Worm (Caenorhabditis elegans) whole organism, late embryonic: Measurements from ENCODE around the gene C24H11.5.

Experiments used
- C08G9.2 ChIP-seq: sonication (generic microtip); optimal IDR thresholded peaks from 2 replicates; lab custom pipeline; 2016; ENCODE audit warnings: mild to moderate bottlenecking, missing genetic modification characterization, moderate library complexity, missing compliant biosample characterization
- F13H6.1 ChIP-seq: sonication (generic microtip); optimal IDR thresholded peaks from 2 replicates; lab custom pipeline; 2016; ENCODE audit warnings: missing genetic modification characterization, missing compliant biosample characterization
- K02D7.2 ChIP-seq: sonication (generic microtip); optimal IDR thresholded peaks from 2 replicates; lab custom pipeline; 2017; ENCODE audit warnings: mild to moderate bottlenecking, missing genetic modification characterization, missing compliant biosample characterization
- ahr-1 ChIP-seq: sonication (generic microtip); optimal IDR thresholded peaks from 2 replicates; lab custom pipeline; 2016; ENCODE audit warnings: missing genetic modification characterization, missing compliant biosample characterization
- ama-1 ChIP-seq: fragments of 150-350 bp; optimal IDR thresholded peaks from 2 replicates; lab custom pipeline; 2014
- ceh-18 ChIP-seq: sonication (generic microtip); optimal IDR thresholded peaks from 2 replicates; lab custom pipeline; 2016; ENCODE audit warnings: missing genetic modification characterization, missing compliant biosample characterization
- ceh-31 ChIP-seq: sonication (generic microtip); optimal IDR thresholded peaks from 2 replicates; lab custom pipeline; 2016; ENCODE audit warnings: missing genetic modification characterization, missing compliant biosample characterization
- ceh-45 ChIP-seq: fragments of 200-800 bp; sonication (Bioruptor generic); IDR thresholded peaks from 2 replicates; pipeline ENCODE4 v1.3.6; 2022; ENCODE audit warnings: missing genetic modification reagents, missing genetic modification characterization, missing compliant biosample characterization
- ceh-48 ChIP-seq: sonication (generic microtip); optimal IDR thresholded peaks from 2 replicates; lab custom pipeline; 2016; ENCODE audit warnings: missing genetic modification characterization, inconsistent platforms, missing compliant biosample characterization
- ceh-6 ChIP-seq: fragments of 200-800 bp; sonication (Bioruptor generic); optimal IDR thresholded peaks from 2 replicates; lab custom pipeline; 2018; ENCODE audit warnings: mild to moderate bottlenecking, missing genetic modification characterization, missing compliant biosample characterization
- che-1 ChIP-seq: sonication (generic microtip); optimal IDR thresholded peaks from 2 replicates; lab custom pipeline; 2016; ENCODE audit warnings: mild to moderate bottlenecking, missing genetic modification characterization, missing compliant biosample characterization
- dve-1 ChIP-seq: sonication (generic microtip); optimal IDR thresholded peaks from 2 replicates; lab custom pipeline; 2017; ENCODE audit warnings: antibody characterized with exemption, mild to moderate bottlenecking, missing genetic modification characterization, missing compliant biosample characterization
- ets-4 ChIP-seq: sonication (generic microtip); optimal IDR thresholded peaks from 2 replicates; lab custom pipeline; 2016; ENCODE audit warnings: missing genetic modification characterization, missing compliant biosample characterization
- eyg-1 ChIP-seq: sonication (generic microtip); optimal IDR thresholded peaks from 2 replicates; lab custom pipeline; 2016; ENCODE audit warnings: missing genotype, missing genetic modification characterization, missing compliant biosample characterization
- hlh-13 ChIP-seq: fragments of 200-800 bp; sonication (Bioruptor generic); optimal IDR thresholded peaks from 2 replicates; lab custom pipeline; 2018; ENCODE audit warnings: mild to moderate bottlenecking, missing genetic modification characterization, missing compliant biosample characterization
- hlh-15 ChIP-seq: sonication (generic microtip); optimal IDR thresholded peaks from 2 replicates; lab custom pipeline; 2016; ENCODE audit warnings: missing genetic modification characterization, missing compliant biosample characterization
- hlh-6 ChIP-seq: sonication (generic microtip); optimal IDR thresholded peaks from 2 replicates; lab custom pipeline; 2016; ENCODE audit warnings: missing genotype, missing genetic modification characterization, missing compliant biosample characterization
- nfya-1 ChIP-seq: sonication (generic microtip); optimal IDR thresholded peaks from 2 replicates; lab custom pipeline; 2017; ENCODE audit warnings: missing genetic modification characterization, mild to moderate bottlenecking, missing compliant biosample characterization, antibody characterized with exemption, moderate library complexity
- nhr-11 ChIP-seq: fragments of 150-350 bp; optimal IDR thresholded peaks from 2 replicates; lab custom pipeline; 2014; ENCODE audit warnings: missing biosample characterization, missing genetic modification characterization
- odd-2 ChIP-seq: sonication (generic microtip); optimal IDR thresholded peaks from 2 replicates; lab custom pipeline; 2017; ENCODE audit warnings: antibody characterized with exemption, mild to moderate bottlenecking, missing genetic modification characterization, missing compliant biosample characterization
- pha-2 ChIP-seq: sonication (generic microtip); optimal IDR thresholded peaks from 2 replicates; lab custom pipeline; 2017; ENCODE audit warnings: mild to moderate bottlenecking, missing genetic modification characterization, missing compliant biosample characterization
- pha-4 ChIP-seq: fragments of 150-350 bp; optimal IDR thresholded peaks from 2 replicates; lab custom pipeline; 2018; ENCODE audit warnings: missing biosample characterization, missing genetic modification reagents, missing genetic modification characterization
- pqm-1 ChIP-seq: sonication (generic microtip); optimal IDR thresholded peaks from 2 replicates; lab custom pipeline; 2016; ENCODE audit warnings: missing genetic modification characterization, missing compliant biosample characterization
- ref-2 ChIP-seq: sonication (generic microtip); optimal IDR thresholded peaks from 2 replicates; lab custom pipeline; 2016; ENCODE audit warnings: missing genetic modification characterization, missing compliant biosample characterization
- rnt-1 ChIP-seq: sonication (generic microtip); optimal IDR thresholded peaks from 2 replicates; lab custom pipeline; 2016; ENCODE audit warnings: missing genetic modification characterization, missing compliant biosample characterization
- sox-4 ChIP-seq: sonication (generic microtip); optimal IDR thresholded peaks from 2 replicates; lab custom pipeline; 2017; ENCODE audit warnings: mild to moderate bottlenecking, missing genetic modification characterization, inconsistent platforms, missing compliant biosample characterization
- tbx-2 ChIP-seq: sonication (generic microtip); optimal IDR thresholded peaks from 2 replicates; lab custom pipeline; 2016; ENCODE audit warnings: missing genetic modification characterization, missing compliant biosample characterization
- tbx-7 ChIP-seq: sonication (generic microtip); optimal IDR thresholded peaks from 2 replicates; lab custom pipeline; 2016; ENCODE audit warnings: missing genotype, missing genetic modification characterization, missing compliant biosample characterization
- ttx-3 ChIP-seq: sonication (generic microtip); optimal IDR thresholded peaks from 2 replicates; lab custom pipeline; 2016; ENCODE audit warnings: missing genetic modification reagents, missing genetic modification characterization, missing compliant biosample characterization
- unc-42 ChIP-seq: sonication (generic microtip); optimal IDR thresholded peaks from 2 replicates; lab custom pipeline; 2016; ENCODE audit warnings: missing genotype, missing genetic modification characterization, missing compliant biosample characterization
- unc-86 ChIP-seq: sonication (generic microtip); optimal IDR thresholded peaks from 2 replicates; lab custom pipeline; 2016; ENCODE audit warnings: missing genetic modification characterization, missing compliant biosample characterization
- ztf-16 ChIP-seq: sonication (generic microtip); optimal IDR thresholded peaks from 2 replicates; lab custom pipeline; 2017; ENCODE audit warnings: missing genetic modification characterization, missing compliant biosample characterization

The C24H11.5 gene

ce11 chrIII:11807418-11807817, 27.4 kb downstream of the C24H11.5 start, which contains the start of gene C18D11.10:
C18D11.10 (plus strand) TSS chrIII:11807718.
- TF ChIP-seq pha-4 (no peak), nfya-1 (tag; lab: Kevin White, UChicago) (no peak), eyg-1 (tag; lab: Kevin White, UChicago) (no peak), ahr-1 (tag; lab: Kevin White, UChicago) (no peak), ceh-48 (no peak), hlh-13 (GFP tag; lab: Kevin White, UChicago) (no peak), C08G9.2 (tag; lab: Kevin White, UChicago) (no peak), odd-2 (tag; lab: Kevin White, UChicago) (no peak), dve-1 (tag; lab: Kevin White, UChicago) (no peak), nhr-11 (tag; lab: Kevin White, UChicago) (no peak), unc-86 (no peak), ceh-6 (no peak), ztf-16 (no peak), ttx-3 (tag; lab: Kevin White, UChicago) (no peak), hlh-15 (tag; lab: Kevin White, UChicago) (no peak)

ce11 chrIII:11808818-11809217, 28.8 kb downstream of the C24H11.5 start, which contains the start of gene C18D11.9:
C18D11.9 (plus strand) TSS chrIII:11809118.
- TF ChIP-seq F13H6.1 (no peak), ama-1 (lab: Kevin White, UChicago) (no peak), sox-4 (no peak), odd-2 (tag; lab: Kevin White, UChicago) (no peak), hlh-15 (tag; lab: Kevin White, UChicago) (no peak), pha-4 (no peak), hlh-6 (tag; lab: Kevin White, UChicago) (no peak), rnt-1 (no peak), ahr-1 (tag; lab: Kevin White, UChicago) (no peak), tbx-7 (tag; lab: Kevin White, UChicago) (no peak)

ce11 chrIII:11810447-11810846, 30.4 kb downstream of the C24H11.5 start, which contains the start of gene C18D11.6:
C18D11.6 (plus strand) TSS chrIII:11810556.
- TF ChIP-seq hlh-15 (tag; lab: Kevin White, UChicago) (no peak), pqm-1 (tag; lab: Kevin White, UChicago) (no peak), pha-2 (tag; lab: Kevin White, UChicago) (no peak), ets-4 (no peak), ceh-18 (no peak)

ce11 chrIII:11811839-11812238, 31.8 kb downstream of the C24H11.5 start:
- peak; percentile 9 for TF ChIP-seq hlh-6 (tag; lab: Kevin White, UChicago)
- peak; percentile 63 for TF ChIP-seq ceh-31 (tag; lab: Kevin White, UChicago)
- TF ChIP-seq ref-2 (tag; lab: Kevin White, UChicago) = peak; percentile 30
- no peak for TF ChIP-seq che-1

ce11 chrIII:11814653-11815052, 34.6 kb downstream of the C24H11.5 start:
- TF ChIP-seq ahr-1 (tag; lab: Kevin White, UChicago) (no peak), K02D7.2 (tag; lab: Kevin White, UChicago) (peak; percentile 12), tbx-2 (tag; lab: Kevin White, UChicago) (no peak), ceh-48 (no peak)

ce11 chrIII:11816523-11817003, 36.5 kb downstream of the C24H11.5 start, which contains the start of gene C18D11.1:
C18D11.1 (plus strand) TSS chrIII:11816573.
- TF ChIP-seq unc-42 (tag; lab: Kevin White, UChicago) (no peak), ceh-45 (GFP tag; lab: Robert Waterston, UW) (no peak)
